Worm (Caenorhabditis elegans): ENCODE data around the gene F57C12.2.

F57C12.2 gene

DNA sequence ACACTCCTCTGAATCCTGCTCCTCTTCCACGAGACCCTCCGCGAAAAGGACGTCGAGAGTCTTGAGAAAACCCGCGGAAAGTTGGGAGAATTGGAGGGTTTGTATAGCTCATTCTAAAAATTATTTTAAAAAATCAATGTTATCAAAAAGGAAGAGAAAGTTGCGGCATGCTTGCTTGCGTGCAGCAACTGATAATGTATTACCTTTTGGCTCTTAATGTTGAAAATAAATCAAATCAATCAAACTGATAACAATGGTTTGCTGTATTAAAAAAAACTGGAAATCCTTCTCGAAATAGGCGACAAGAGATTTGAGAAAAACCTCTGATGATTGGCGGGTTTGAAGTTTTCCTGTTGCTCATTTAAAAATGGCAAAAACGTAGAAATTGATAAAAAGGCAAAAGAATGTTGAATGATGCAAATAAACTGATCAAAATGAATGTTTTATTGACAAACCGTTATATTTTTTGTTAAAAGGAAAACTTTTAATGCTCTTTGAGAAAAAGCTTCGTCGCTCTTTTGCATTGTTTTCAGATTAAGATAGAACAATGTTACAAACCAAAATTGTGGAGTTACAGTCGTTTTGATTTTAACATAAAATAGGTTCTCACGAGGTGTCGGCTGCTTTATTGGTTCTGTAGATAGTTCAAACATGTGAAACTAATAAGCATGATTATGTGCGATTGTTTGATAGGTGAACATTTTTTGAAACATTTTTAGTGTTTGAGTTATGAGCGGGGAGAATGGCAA lies 4.0 kb upstream of the F57C12.2 start:
- TF ChIP-seq ceh-13 (GFP tag; optimal IDR thresholded peaks at IDR 0.05) (no peak), tbx-11 (GFP tag; IDR thresholded peaks at IDR 0.05) (no peak), tra-4 (tag; optimal IDR thresholded peaks at IDR 0.05) (no peak), flt-1 (GFP tag; IDR thresholded peaks at IDR 0.05) (no peak), scrt-1 (GFP tag; IDR thresholded peaks at IDR 0.05) (no peak), hnd-1 (tag; optimal IDR thresholded peaks at IDR 0.05) (no peak), hmg-4 (GFP tag; optimal IDR thresholded peaks at IDR 0.05) (no peak), B0310.2 (tag; optimal IDR thresholded peaks at IDR 0.05) (no peak), F13C5.2 (tag; optimal IDR thresholded peaks at IDR 0.05) (no peak), ama-1 (optimal IDR thresholded peaks at IDR 0.05) (no peak), ets-7 (tag; optimal IDR thresholded peaks at IDR 0.05) (no peak), hmbx-1 (tag; optimal IDR thresholded peaks at IDR 0.05) (no peak), sea-1 (GFP tag; conservative IDR thresholded peaks at IDR 0.05) (no peak), tbx-37 (GFP tag; conservative IDR thresholded peaks at IDR 0.05) (no peak), pes-1 (GFP tag; IDR thresholded peaks at IDR 0.05) (no peak), ceh-36 (tag; optimal IDR thresholded peaks at IDR 0.05) (no peak), aly-1 (tag; optimal IDR thresholded peaks at IDR 0.05) (no peak)

DNA sequence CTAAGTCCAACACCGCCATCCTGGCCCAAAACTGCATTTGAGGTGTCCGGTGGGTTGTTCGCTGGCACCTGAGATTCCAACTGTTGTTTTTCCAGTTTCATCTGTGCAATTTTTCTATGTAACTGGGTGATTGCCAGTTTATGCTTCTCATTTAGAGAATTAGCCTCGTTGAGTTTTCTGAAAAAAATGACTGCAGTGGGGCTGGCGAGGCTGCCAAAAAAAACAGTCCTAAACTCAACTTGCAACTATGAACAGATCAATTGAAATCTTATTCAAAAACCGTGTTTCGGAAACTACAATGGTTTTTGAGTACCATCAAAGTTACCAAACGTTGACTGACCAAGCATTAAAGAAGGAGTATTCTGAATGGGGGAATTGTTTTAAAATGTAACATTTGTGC lies 2.7 kb upstream of the F57C12.2 start, which contains the start of gene F57C12.6:
F57C12.6 (minus strand) TSS at position 101 of the 400 bp plus-strand sequence.
- no peak for TF ChIP-seq ama-1 (optimal IDR thresholded peaks at IDR 0.05)
- no peak for TF ChIP-seq pes-1 (GFP tag; IDR thresholded peaks at IDR 0.05)
- TF ChIP-seq flt-1 (GFP tag; IDR thresholded peaks at IDR 0.05) = no peak
- TF ChIP-seq hmg-4 (GFP tag; optimal IDR thresholded peaks at IDR 0.05) = no peak
- no peak for TF ChIP-seq tra-4 (tag; optimal IDR thresholded peaks at IDR 0.05)
- TF ChIP-seq B0310.2 (tag; optimal IDR thresholded peaks at IDR 0.05) = no peak
- TF ChIP-seq hnd-1 (tag; optimal IDR thresholded peaks at IDR 0.05) = no peak
- TF ChIP-seq ceh-36 (tag; optimal IDR thresholded peaks at IDR 0.05) = no peak
- no peak for TF ChIP-seq scrt-1 (GFP tag; IDR thresholded peaks at IDR 0.05)
- TF ChIP-seq hmbx-1 (tag; optimal IDR thresholded peaks at IDR 0.05) = no peak

DNA sequence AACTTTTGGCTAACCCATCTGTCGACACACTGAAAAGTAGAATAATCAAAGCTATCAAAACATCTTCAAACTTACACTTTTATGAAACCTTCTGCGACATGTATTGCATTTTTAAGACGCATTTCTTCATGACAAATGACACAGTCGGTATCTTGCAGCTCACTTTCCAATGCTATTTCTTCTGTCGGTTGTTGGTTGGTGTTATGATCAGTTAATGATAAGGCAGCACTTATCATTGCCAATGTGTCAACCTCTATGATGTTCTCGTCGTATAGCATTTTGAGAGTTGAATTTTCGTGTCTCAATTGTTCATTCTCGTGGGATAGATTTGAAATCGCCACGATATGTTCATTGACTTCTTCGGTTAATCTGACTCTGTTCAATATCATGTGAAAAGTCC lies 2.2 kb upstream of the F57C12.2 start:
- TF ChIP-seq sea-1 (GFP tag; conservative IDR thresholded peaks at IDR 0.05) (no peak), B0310.2 (tag; optimal IDR thresholded peaks at IDR 0.05) (no peak), hmbx-1 (tag; optimal IDR thresholded peaks at IDR 0.05) (no peak)

DNA sequence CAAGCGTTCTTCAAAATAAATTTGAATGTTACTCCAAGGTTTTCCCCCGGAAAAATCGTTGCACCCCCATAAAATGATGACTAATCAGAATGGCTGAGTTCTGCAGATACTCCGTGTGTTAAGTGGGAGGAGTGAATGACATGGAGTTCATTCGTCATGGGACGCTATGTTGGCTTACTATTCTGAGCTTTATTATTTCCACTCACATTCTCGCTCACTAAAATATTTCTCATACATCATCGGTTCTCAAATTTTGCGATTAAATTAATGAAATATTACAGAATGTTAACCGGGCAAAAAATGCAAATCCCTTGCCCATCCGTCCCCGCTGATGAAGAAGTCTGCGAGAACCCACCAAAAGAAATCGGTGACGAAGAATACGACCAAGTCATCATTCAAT lies 8.4 kb downstream of the F57C12.2 start, which contains the start of gene F28C10.1:
F28C10.1 (plus strand) TSS at position 301 of the 400 bp plus-strand sequence.
- TF ChIP-seq F13C5.2 (tag; optimal IDR thresholded peaks at IDR 0.05) = no peak
- TF ChIP-seq ets-7 (tag; optimal IDR thresholded peaks at IDR 0.05) = no peak
- TF ChIP-seq sea-1 (GFP tag; conservative IDR thresholded peaks at IDR 0.05) = no peak
- TF ChIP-seq tbx-37 (GFP tag; conservative IDR thresholded peaks at IDR 0.05) = no peak
- no peak for TF ChIP-seq ceh-13 (GFP tag; optimal IDR thresholded peaks at IDR 0.05)
- TF ChIP-seq pes-1 (GFP tag; IDR thresholded peaks at IDR 0.05) = no peak
- no peak for TF ChIP-seq ama-1 (optimal IDR thresholded peaks at IDR 0.05)
- no peak for TF ChIP-seq tra-4 (tag; optimal IDR thresholded peaks at IDR 0.05)
- TF ChIP-seq scrt-1 (GFP tag; IDR thresholded peaks at IDR 0.05) = no peak

DNA sequence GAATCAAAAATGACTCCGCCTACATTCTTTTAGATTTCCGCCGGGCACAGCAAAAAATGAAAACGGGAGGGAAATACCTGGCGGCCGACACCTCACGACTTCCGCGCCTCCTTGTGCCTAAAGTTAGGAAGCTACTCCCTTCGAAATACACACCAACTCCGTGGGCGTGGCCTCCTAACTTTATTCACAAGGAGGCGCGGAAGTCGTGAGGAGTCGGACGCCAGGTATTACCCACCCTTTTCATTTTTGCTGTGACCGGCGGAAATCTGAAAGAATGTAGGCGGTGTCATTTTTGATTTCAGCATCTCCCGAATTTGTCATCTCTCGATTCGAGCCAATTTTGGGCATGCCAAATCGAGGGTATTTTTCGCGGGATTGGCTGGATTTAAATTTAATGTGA lies 13.1 kb downstream of the F57C12.2 start:
- TF ChIP-seq tbx-11 (GFP tag; IDR thresholded peaks at IDR 0.05) (no peak), sea-1 (GFP tag; conservative IDR thresholded peaks at IDR 0.05) (no peak), aly-1 (tag; optimal IDR thresholded peaks at IDR 0.05) (no peak), F13C5.2 (tag; optimal IDR thresholded peaks at IDR 0.05) (no peak), ceh-13 (GFP tag; optimal IDR thresholded peaks at IDR 0.05) (no peak), pes-1 (GFP tag; IDR thresholded peaks at IDR 0.05) (no peak), tra-4 (tag; optimal IDR thresholded peaks at IDR 0.05) (no peak), ceh-36 (tag; optimal IDR thresholded peaks at IDR 0.05) (no peak), ets-7 (tag; optimal IDR thresholded peaks at IDR 0.05) (no peak), hnd-1 (tag; optimal IDR thresholded peaks at IDR 0.05) (no peak), hmg-4 (GFP tag; optimal IDR thresholded peaks at IDR 0.05) (no peak)

DNA sequence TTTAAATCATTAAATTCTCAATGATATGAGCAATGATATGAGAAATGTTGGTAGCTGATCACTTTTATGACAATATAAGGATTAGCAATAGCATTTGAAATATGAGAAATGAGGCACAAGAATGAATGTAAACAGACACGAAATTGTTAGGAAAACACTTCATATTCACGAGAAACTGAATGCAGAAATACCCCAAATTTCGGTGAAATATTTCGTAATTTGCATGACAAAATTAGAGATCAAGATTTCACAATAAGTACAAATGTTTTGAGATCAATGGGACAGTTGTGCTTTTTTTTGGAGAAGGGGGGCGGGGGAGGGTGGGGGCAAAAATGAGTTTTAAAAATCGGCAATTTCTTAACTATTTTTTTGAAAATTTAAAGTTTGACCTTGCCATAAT lies 14.8 kb downstream of the F57C12.2 start:
- TF ChIP-seq ets-7 (tag; optimal IDR thresholded peaks at IDR 0.05) (no peak), hnd-1 (tag; optimal IDR thresholded peaks at IDR 0.05) (no peak), aly-1 (tag; optimal IDR thresholded peaks at IDR 0.05) (no peak), tbx-37 (GFP tag; conservative IDR thresholded peaks at IDR 0.05) (no peak), F13C5.2 (tag; optimal IDR thresholded peaks at IDR 0.05) (no peak), sea-1 (GFP tag; conservative IDR thresholded peaks at IDR 0.05) (no peak), hmg-4 (GFP tag; optimal IDR thresholded peaks at IDR 0.05) (no peak), ceh-36 (tag; optimal IDR thresholded peaks at IDR 0.05) (no peak), tra-4 (tag; optimal IDR thresholded peaks at IDR 0.05) (no peak), pes-1 (GFP tag; IDR thresholded peaks at IDR 0.05) (no peak), hmbx-1 (tag; optimal IDR thresholded peaks at IDR 0.05) (no peak), ceh-13 (GFP tag; optimal IDR thresholded peaks at IDR 0.05) (no peak), tbx-11 (GFP tag; IDR thresholded peaks at IDR 0.05) (no peak), scrt-1 (GFP tag; IDR thresholded peaks at IDR 0.05) (no peak), ama-1 (optimal IDR thresholded peaks at IDR 0.05) (no peak), B0310.2 (tag; optimal IDR thresholded peaks at IDR 0.05) (no peak), flt-1 (GFP tag; IDR thresholded peaks at IDR 0.05) (no peak)

DNA sequence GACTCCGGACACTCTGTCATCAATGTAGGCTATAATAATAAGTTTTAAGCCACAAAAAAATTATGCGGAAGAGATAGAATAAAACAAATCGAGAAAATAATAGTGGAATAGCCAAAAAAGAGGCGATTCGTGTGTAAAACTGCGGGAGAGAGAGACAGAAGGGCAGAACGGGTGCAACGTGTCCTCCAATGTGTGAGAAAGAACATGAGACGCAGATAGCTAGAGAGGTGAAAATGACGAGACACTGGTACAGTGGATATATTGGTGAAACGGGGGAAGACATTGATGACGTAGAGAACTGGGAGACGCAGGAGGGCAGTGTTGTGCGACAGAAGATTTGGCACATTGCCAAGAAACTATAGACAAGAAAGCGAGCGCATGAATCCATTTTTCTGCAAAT lies 15.5 kb downstream of the F57C12.2 start, which contains the start of gene F28C10.3:
F28C10.3 (minus strand) TSS at position 101 of the 400 bp plus-strand sequence.
- TF ChIP-seq tra-4 (tag; optimal IDR thresholded peaks at IDR 0.05) = no peak
- TF ChIP-seq hmbx-1 (tag; optimal IDR thresholded peaks at IDR 0.05) = no peak
- no peak for TF ChIP-seq ets-7 (tag; optimal IDR thresholded peaks at IDR 0.05)
- TF ChIP-seq aly-1 (tag; optimal IDR thresholded peaks at IDR 0.05) = no peak
- TF ChIP-seq pes-1 (GFP tag; IDR thresholded peaks at IDR 0.05) = no peak
- TF ChIP-seq B0310.2 (tag; optimal IDR thresholded peaks at IDR 0.05) = no peak
- no peak for TF ChIP-seq ceh-13 (GFP tag; optimal IDR thresholded peaks at IDR 0.05)
- no peak for TF ChIP-seq tbx-11 (GFP tag; IDR thresholded peaks at IDR 0.05)
- TF ChIP-seq ama-1 (optimal IDR thresholded peaks at IDR 0.05) = no peak
- no peak for TF ChIP-seq scrt-1 (GFP tag; IDR thresholded peaks at IDR 0.05)
- TF ChIP-seq F13C5.2 (tag; optimal IDR thresholded peaks at IDR 0.05) = peak; percentile 61
- no peak for TF ChIP-seq flt-1 (GFP tag; IDR thresholded peaks at IDR 0.05)
- TF ChIP-seq ceh-36 (tag; optimal IDR thresholded peaks at IDR 0.05) = no peak
- no peak for TF ChIP-seq hnd-1 (tag; optimal IDR thresholded peaks at IDR 0.05)
- TF ChIP-seq tbx-37 (GFP tag; conservative IDR thresholded peaks at IDR 0.05) = no peak
- TF ChIP-seq sea-1 (GFP tag; conservative IDR thresholded peaks at IDR 0.05) = no peak
- TF ChIP-seq hmg-4 (GFP tag; optimal IDR thresholded peaks at IDR 0.05) = peak; percentile 34
